Worm (Caenorhabditis elegans): ENCODE measurements around the gene gar-2.

DNA sequence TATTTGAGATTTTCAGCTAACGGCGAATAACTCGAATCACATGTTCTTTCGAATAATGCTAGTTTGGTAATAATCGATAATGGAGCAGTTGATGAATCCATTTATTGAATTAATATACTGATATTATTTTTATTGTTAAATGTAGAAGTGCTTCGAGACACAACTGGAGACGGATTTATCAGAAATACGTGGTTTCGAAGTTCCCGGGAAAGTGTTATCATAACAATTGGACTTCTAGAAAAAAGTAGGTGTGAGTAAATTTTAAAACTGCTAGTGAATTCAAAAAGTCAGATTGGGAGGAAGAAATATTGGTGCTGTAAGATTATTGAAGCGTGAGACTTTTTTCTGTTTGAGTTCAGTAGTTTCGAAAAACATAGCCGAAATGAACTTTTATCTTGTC, 49.1 kb upstream of the gar-2 start, which contains the start of gene srg-2:
- TF ChIP-seq W03F9.2 (tag; optimal IDR thresholded peaks at IDR 0.05) (no peak), him-1 (tag; optimal IDR thresholded peaks at IDR 0.05) (no peak), dao-5 (tag; optimal IDR thresholded peaks at IDR 0.05) (no peak)
